Worm (Caenorhabditis elegans): Measurements from ENCODE around the gene ugt-48.

DNA sequence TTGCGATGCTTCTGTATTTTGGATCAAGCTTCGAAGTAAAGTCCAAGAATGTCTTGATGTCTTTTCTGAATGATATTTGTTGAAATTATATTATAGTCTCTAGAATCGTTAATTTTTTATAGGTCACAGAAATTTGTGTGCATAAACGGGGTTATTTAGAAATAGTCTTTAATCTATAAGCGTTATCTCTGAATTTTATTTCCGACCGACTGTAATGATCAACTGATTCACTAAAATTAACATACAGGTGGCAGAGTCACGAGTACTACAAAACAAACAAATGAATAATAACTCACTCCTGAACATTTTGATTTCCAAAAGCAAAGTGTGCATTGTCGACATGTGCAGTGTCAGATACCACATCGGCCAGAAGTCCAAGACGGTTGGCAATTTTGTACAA, 36.1 kb downstream of the ugt-48 start:
- TF ChIP-seq flt-1 (GFP tag; IDR thresholded peaks at IDR 0.05) = no peak
- TF ChIP-seq tbx-37 (GFP tag; conservative IDR thresholded peaks at IDR 0.05) = no peak
- no peak for TF ChIP-seq scrt-1 (GFP tag; IDR thresholded peaks at IDR 0.05)
- no peak for TF ChIP-seq ama-1 (optimal IDR thresholded peaks at IDR 0.05)
- no peak for TF ChIP-seq pes-1 (GFP tag; IDR thresholded peaks at IDR 0.05)
- TF ChIP-seq B0310.2 (tag; optimal IDR thresholded peaks at IDR 0.05) = no peak
- no peak for TF ChIP-seq ceh-13 (GFP tag; optimal IDR thresholded peaks at IDR 0.05)
- no peak for TF ChIP-seq ets-7 (tag; optimal IDR thresholded peaks at IDR 0.05)
- TF ChIP-seq hmbx-1 (tag; optimal IDR thresholded peaks at IDR 0.05) = no peak
- no peak for TF ChIP-seq tbx-11 (GFP tag; IDR thresholded peaks at IDR 0.05)
- no peak for TF ChIP-seq sea-1 (GFP tag; conservative IDR thresholded peaks at IDR 0.05)
- TF ChIP-seq tra-4 (tag; optimal IDR thresholded peaks at IDR 0.05) = no peak
- no peak for TF ChIP-seq hnd-1 (tag; optimal IDR thresholded peaks at IDR 0.05)
